Fruit fly (Drosophila melanogaster) whole organism, embryonic: ENCODE data around the gene CG32551.

ENCODE experiments used
- BEAF-32 ChIP-seq: fragments of 200-800 bp; sonication (Bioruptor generic); optimal IDR thresholded peaks from 3 replicates; lab custom pipeline; 2017; ENCODE audit warnings: missing biosample characterization, missing genetic modification characterization, mild to moderate bottlenecking, moderate library complexity, missing genetic modification reagents
- CG10462 ChIP-seq: fragments of 200-800 bp; sonication (Bioruptor generic); optimal IDR thresholded peaks from 2 replicates; lab custom pipeline; 2016; ENCODE audit warnings: missing biosample characterization, missing genetic modification characterization
- CG10543 ChIP-seq: fragments of 200-800 bp; sonication (Bioruptor generic); optimal IDR thresholded peaks from 3 replicates; lab custom pipeline; 2017; ENCODE audit warnings: missing biosample characterization, mild to moderate bottlenecking, missing genetic modification characterization, moderate library complexity
- CG12219 ChIP-seq: fragments of 200-800 bp; sonication (Bioruptor generic); optimal IDR thresholded peaks from 3 replicates; lab custom pipeline; 2018; ENCODE audit warnings: missing biosample characterization, mild to moderate bottlenecking, missing genetic modification characterization
- CG1233 ChIP-seq: fragments of 200-800 bp; sonication (Bioruptor generic); optimal IDR thresholded peaks from 4 replicates; lab custom pipeline; 2018; ENCODE audit warnings: missing biosample characterization, mild to moderate bottlenecking, missing genetic modification characterization
- CG14441 ChIP-seq: fragments of 200-800 bp; sonication (Bioruptor generic); IDR thresholded peaks from 2 replicates; pipeline ENCODE4 v1.3.6; 2022; ENCODE audit warnings: missing biosample characterization, missing genetic modification characterization
- CG14667 ChIP-seq: fragments of 200-800 bp; sonication (Bioruptor generic); IDR thresholded peaks from 2 replicates; pipeline ENCODE4 v1.3.6; 2022; ENCODE audit warnings: missing biosample characterization, missing genetic modification characterization
- CG16863 ChIP-seq: fragments of 200-800 bp; sonication (Bioruptor generic); optimal IDR thresholded peaks from 3 replicates; lab custom pipeline; 2016; ENCODE audit warnings: missing biosample characterization, missing genetic modification characterization
- CG17186 ChIP-seq: fragments of 200-800 bp; sonication (Bioruptor generic); optimal IDR thresholded peaks from 3 replicates; lab custom pipeline; 2017; ENCODE audit warnings: missing biosample characterization, missing genetic modification reagents, missing genetic modification characterization
- CG17361 ChIP-seq: fragments of 200-800 bp; sonication (Bioruptor generic); IDR thresholded peaks from 3 replicates; pipeline ENCODE4 v1.3.6; 2022; ENCODE audit warnings: missing biosample characterization, missing genetic modification characterization
- CG17568 ChIP-seq: fragments of 200-800 bp; sonication (Bioruptor generic); optimal IDR thresholded peaks from 2 replicates; lab custom pipeline; 2018; ENCODE audit warnings: missing biosample characterization, mild to moderate bottlenecking, missing genetic modification characterization, moderate library complexity
- CG1792 ChIP-seq: fragments of 200-800 bp; sonication (Bioruptor generic); optimal IDR thresholded peaks from 2 replicates; lab custom pipeline; 2016; ENCODE audit warnings: missing biosample characterization, missing genetic modification characterization
- CG34376 ChIP-seq: fragments of 200-800 bp; sonication (Bioruptor generic); optimal IDR thresholded peaks from 2 replicates; lab custom pipeline; 2018; ENCODE audit warnings: missing biosample characterization, mild to moderate bottlenecking, missing genetic modification characterization
- CG4360 ChIP-seq: fragments of 200-800 bp; sonication (Bioruptor generic); IDR thresholded peaks from 2 replicates; pipeline ENCODE4 v1.3.6; 2022; ENCODE audit warnings: missing biosample characterization, missing genetic modification characterization
- CG6254 ChIP-seq: fragments of 200-800 bp; sonication (Bioruptor generic); optimal IDR thresholded peaks from 3 replicates; lab custom pipeline; 2017; ENCODE audit warnings: mild to moderate bottlenecking, missing biosample characterization, missing genetic modification reagents, missing genetic modification characterization
- CG7928 ChIP-seq: fragments of 200-800 bp; sonication (Bioruptor generic); optimal IDR thresholded peaks from 2 replicates; lab custom pipeline; 2017; ENCODE audit warnings: missing biosample characterization, mild to moderate bottlenecking, missing genetic modification characterization
- Dfd ChIP-seq, 2 experiments: fragments of >200 bp; optimal IDR thresholded peaks; 2 replicates each; lab custom pipeline; 2017; ENCODE audit warnings: missing biosample characterization in 2 of 2, missing genetic modification characterization in 2 of 2
- Dip2 ChIP-seq: fragments of 200-800 bp; sonication (Bioruptor generic); IDR thresholded peaks from 2 replicates; pipeline ENCODE4 v1.3.6; 2022; ENCODE audit warnings: missing biosample characterization, missing genetic modification characterization
- Elba2 ChIP-seq: fragments of 200-800 bp; sonication (Bioruptor generic); optimal IDR thresholded peaks from 3 replicates; lab custom pipeline; 2016; ENCODE audit warnings: missing biosample characterization, missing genetic modification characterization
- GATAe ChIP-seq: fragments of 200-800 bp; sonication (Bioruptor generic); conservative IDR thresholded peaks from 2 replicates; pipeline ENCODE4 v1.3.6; 2022; ENCODE audit warnings: missing biosample characterization, missing genetic modification characterization
- Hand ChIP-seq: fragments of 200-800 bp; sonication (Bioruptor generic); optimal IDR thresholded peaks from 2 replicates; lab custom pipeline; 2017; ENCODE audit warnings: mild to moderate bottlenecking, missing biosample characterization, missing genetic modification reagents, missing genetic modification characterization
- HmgZ ChIP-seq: fragments of 200-800 bp; sonication (Bioruptor generic); optimal IDR thresholded peaks from 2 replicates; lab custom pipeline; 2018; ENCODE audit warnings: missing biosample characterization, mild to moderate bottlenecking, missing genetic modification characterization
- Hr51 ChIP-seq, 2 experiments: fragments of 200-800 bp; sonication (Bioruptor generic); optimal IDR thresholded peaks; 2 replicates in 1 of 2; 3 replicates in 1 of 2; lab custom pipeline; 2016 to 2018; ENCODE audit warnings: missing biosample characterization in 2 of 2, missing genetic modification characterization in 2 of 2, mild to moderate bottlenecking in 1 of 2, moderate library complexity in 1 of 2
- Lim3 ChIP-seq: fragments of 200-800 bp; sonication (Bioruptor generic); IDR thresholded peaks from 2 replicates; pipeline ENCODE4 v1.3.6; 2022; ENCODE audit warnings: missing biosample characterization, missing genetic modification characterization
- PHDP ChIP-seq: fragments of 200-800 bp; sonication (Bioruptor generic); optimal IDR thresholded peaks from 3 replicates; lab custom pipeline; 2018; ENCODE audit warnings: missing biosample characterization, mild to moderate bottlenecking, missing genetic modification characterization, moderate library complexity
- Rfx ChIP-seq: fragments of 200-800 bp; sonication (Bioruptor generic); IDR thresholded peaks from 2 replicates; pipeline ENCODE4 v1.3.6; 2022; ENCODE audit warnings: missing biosample characterization, missing genetic modification characterization
- Scr ChIP-seq: fragments of 200-800 bp; sonication (Bioruptor generic); IDR thresholded peaks from 2 replicates; pipeline ENCODE4 v1.3.6; 2022; ENCODE audit warnings: missing biosample characterization, missing genetic modification characterization; ENCODE audit not compliant: partially characterized antibody
- Sin3A ChIP-seq: fragments of >200 bp; optimal IDR thresholded peaks from 2 replicates; lab custom pipeline; 2018
- Ssrp ChIP-seq: fragments of 200-800 bp; sonication (Bioruptor generic); optimal IDR thresholded peaks from 2 replicates; lab custom pipeline; 2018; ENCODE audit warnings: missing biosample characterization, mild to moderate bottlenecking, missing genetic modification characterization, moderate library complexity
- Taf1 ChIP-seq: fragments of 200-800 bp; sonication (Bioruptor generic); IDR thresholded peaks from 2 replicates; pipeline ENCODE4 v1.3.6; 2022; ENCODE audit warnings: missing biosample characterization, missing genetic modification characterization
- ash1 ChIP-seq: fragments of 200-800 bp; sonication (Bioruptor generic); optimal IDR thresholded peaks from 2 replicates; lab custom pipeline; 2018; ENCODE audit warnings: missing biosample characterization, mild to moderate bottlenecking, missing genetic modification characterization
- bcd ChIP-seq: fragments of 200-800 bp; sonication (Bioruptor generic); optimal IDR thresholded peaks from 2 replicates; lab custom pipeline; 2017; ENCODE audit warnings: missing biosample characterization, mild to moderate bottlenecking, missing genetic modification characterization
- caup ChIP-seq: fragments of 200-800 bp; sonication (Bioruptor generic); optimal IDR thresholded peaks from 3 replicates; lab custom pipeline; 2017; ENCODE audit warnings: missing biosample characterization, mild to moderate bottlenecking, missing genetic modification characterization, moderate library complexity; ENCODE audit not compliant: severe bottlenecking
- cg ChIP-seq: fragments of 200-800 bp; sonication (Bioruptor generic); optimal IDR thresholded peaks from 3 replicates; lab custom pipeline; 2019; ENCODE audit warnings: missing biosample characterization, mild to moderate bottlenecking, missing genetic modification characterization, moderate library complexity
- da ChIP-seq: fragments of 200-800 bp; sonication (Bioruptor generic); optimal IDR thresholded peaks from 2 replicates; lab custom pipeline; 2016; ENCODE audit warnings: missing biosample characterization, missing genetic modification characterization
- exex ChIP-seq: fragments of 200-800 bp; sonication (Bioruptor generic); optimal IDR thresholded peaks from 4 replicates; lab custom pipeline; 2018; ENCODE audit warnings: missing biosample characterization, mild to moderate bottlenecking, missing genetic modification characterization, moderate library complexity
- ftz-f1 ChIP-seq: fragments of 200-800 bp; sonication (Bioruptor generic); optimal IDR thresholded peaks from 2 replicates; lab custom pipeline; 2016; ENCODE audit warnings: missing biosample characterization, missing genetic modification characterization
- gem ChIP-seq: fragments of 200-800 bp; sonication (Bioruptor generic); optimal IDR thresholded peaks from 2 replicates; lab custom pipeline; 2019; ENCODE audit warnings: missing biosample characterization, mild to moderate bottlenecking, missing genetic modification characterization, moderate library complexity
- hbn ChIP-seq: fragments of 200-800 bp; sonication (Bioruptor generic); IDR thresholded peaks from 2 replicates; pipeline ENCODE4 v1.3.6; 2022; ENCODE audit warnings: missing biosample characterization, missing genetic modification characterization; ENCODE audit not compliant: partially characterized antibody
- inv ChIP-seq: fragments of 200-800 bp; sonication (Bioruptor generic); IDR thresholded peaks from 2 replicates; pipeline ENCODE4 v1.3.6; 2022; ENCODE audit warnings: missing biosample characterization, missing genetic modification characterization; ENCODE audit not compliant: partially characterized antibody
- jing ChIP-seq: fragments of 200-800 bp; sonication (Bioruptor generic); optimal IDR thresholded peaks from 2 replicates; lab custom pipeline; 2018; ENCODE audit warnings: missing biosample characterization, mild to moderate bottlenecking, missing genetic modification characterization
- ken ChIP-seq: fragments of 200-800 bp; sonication (Bioruptor generic); IDR thresholded peaks from 3 replicates; pipeline ENCODE4 v1.3.6; 2022; ENCODE audit warnings: missing biosample characterization, missing genetic modification characterization
- schlank ChIP-seq: fragments of 200-800 bp; sonication (Bioruptor generic); optimal IDR thresholded peaks from 2 replicates; lab custom pipeline; 2018; ENCODE audit warnings: missing biosample characterization, mild to moderate bottlenecking, missing genetic modification characterization
- seq ChIP-seq: fragments of 200-800 bp; sonication (Bioruptor generic); IDR thresholded peaks from 2 replicates; pipeline ENCODE4 v1.3.6; 2022; ENCODE audit warnings: missing biosample characterization, missing genetic modification characterization
- sr ChIP-seq: fragments of 200-800 bp; sonication (Bioruptor generic); IDR thresholded peaks from 3 replicates; pipeline ENCODE4 v1.3.6; 2022; ENCODE audit warnings: missing biosample characterization, missing genetic modification characterization
- stc ChIP-seq: fragments of 200-800 bp; sonication (Bioruptor generic); IDR thresholded peaks from 2 replicates; pipeline ENCODE4 v1.3.6; 2022; ENCODE audit warnings: missing biosample characterization, missing genetic modification characterization
- tx ChIP-seq: fragments of 200-800 bp; sonication (Bioruptor generic); optimal IDR thresholded peaks from 2 replicates; lab custom pipeline; 2016; ENCODE audit warnings: missing biosample characterization, missing genetic modification characterization
- wek ChIP-seq: fragments of 200-800 bp; sonication (Bioruptor generic); optimal IDR thresholded peaks from 3 replicates; lab custom pipeline; 2018; ENCODE audit warnings: missing biosample characterization, mild to moderate bottlenecking, missing genetic modification characterization, moderate library complexity

The CG32551 gene

DNA sequence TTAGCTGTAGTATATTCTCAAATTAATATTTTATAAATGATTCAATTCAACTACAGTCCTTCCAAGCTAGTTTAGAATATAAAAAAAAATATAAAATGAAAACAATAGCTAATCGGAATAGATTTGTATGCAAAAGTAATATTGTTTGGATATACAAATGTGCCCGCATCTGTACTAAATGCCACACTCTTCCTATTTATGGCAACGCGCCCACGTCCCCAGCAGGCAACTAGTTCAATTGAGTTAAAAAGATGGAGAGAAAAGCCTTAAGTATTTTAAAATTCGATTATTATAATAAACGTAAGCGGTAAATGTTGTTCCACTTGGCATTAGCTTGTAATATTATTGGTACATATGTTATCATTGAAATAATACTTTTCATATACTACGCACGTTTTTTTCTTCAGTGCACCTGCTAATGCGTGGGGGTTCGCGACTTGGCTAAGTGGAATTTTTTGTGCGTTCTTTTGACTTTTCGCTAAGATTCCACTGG, 33.1 kb upstream of the CG32551 start (continued):
- TF ChIP-seq Sin3A (lab: Kevin White, UChicago) (no peak), CG12219 (GFP tag; lab: Kevin White, UChicago) (peak; percentile 40), CG14667 (no peak), gem (tag; lab: Kevin White, UChicago) (peak; percentile 87), bcd (GFP tag; lab: Kevin White, UChicago) (peak; percentile 72), PHDP (tag; lab: Kevin White, UChicago) (peak; percentile 85), schlank (tag; lab: Kevin White, UChicago) (no peak), stc (peak; percentile 30; the same call in 1 of the 2 replicates), tx (GFP tag; lab: Kevin White, UChicago) (peak; percentile 39), CG16863 (GFP tag; lab: Kevin White, UChicago) (peak; percentile 3), HmgZ (peak; percentile 1)

dm6 chrX:18406593-18407393, 31.9 kb upstream of the CG32551 start:
- no peak for TF ChIP-seq Dfd (GFP tag; optimal IDR thresholded peaks at IDR 0.05; lab: Kevin White, UChicago)
- TF ChIP-seq Taf1 (GFP tag; lab: Robert Waterston, UW), result no peak
- 0 out of 3 replicates have a peak, but pooled peaks have one; percentile 21 for TF ChIP-seq sr (GFP tag; lab: Robert Waterston, UW)
- TF ChIP-seq Hand, result no peak
- no peak for TF ChIP-seq Ssrp (tag; lab: Kevin White, UChicago)
- peak; percentile 14; the same call in 1 of the 2 replicates for TF ChIP-seq Rfx
- TF ChIP-seq hbn (GFP tag; lab: Robert Waterston, UW), result no peak
- TF ChIP-seq CG6254 (GFP tag; lab: Kevin White, UChicago), result no peak
- no peak for TF ChIP-seq ash1 (GFP tag; lab: Kevin White, UChicago)
- TF ChIP-seq BEAF-32 (GFP tag; lab: Kevin White, UChicago), result no peak
- TF ChIP-seq CG10543, result peak; percentile 12
- no peak for TF ChIP-seq Scr (GFP tag; lab: Robert Waterston, UW)
- no peak for TF ChIP-seq Lim3 (GFP tag; lab: Robert Waterston, UW)
- TF ChIP-seq Dip2 (GFP tag; lab: Robert Waterston, UW), result no peak
- no peak for TF ChIP-seq CG7928
- TF ChIP-seq CG1233 (GFP tag; lab: Kevin White, UChicago), result no peak
- no peak for TF ChIP-seq CG10462 (GFP tag; lab: Kevin White, UChicago)
- no peak for TF ChIP-seq inv (GFP tag; lab: Robert Waterston, UW)
- no peak for TF ChIP-seq da (GFP tag; lab: Kevin White, UChicago)
- peak; percentile 24; the same call in 1 of the 3 replicates for TF ChIP-seq CG17361
- no peak for TF ChIP-seq jing
- no peak for TF ChIP-seq caup (GFP tag; lab: Kevin White, UChicago)
- TF ChIP-seq seq (GFP tag; lab: Robert Waterston, UW), result no peak
- peak; percentile 2 for TF ChIP-seq cg (GFP tag; lab: Kevin White, UChicago)
- no peak for TF ChIP-seq ken (GFP tag; lab: Robert Waterston, UW)
- TF ChIP-seq CG14441 (GFP tag; lab: Robert Waterston, UW), result no peak
- peak; percentile 57 for TF ChIP-seq exex
- no peak for TF ChIP-seq wek (GFP tag; lab: Kevin White, UChicago)
- TF ChIP-seq Elba2 (GFP tag; lab: Kevin White, UChicago), result no peak
- TF ChIP-seq CG4360, result peak; percentile 31; the same call in 1 of the 2 replicates
- TF ChIP-seq CG34376, result peak; percentile 59
- TF ChIP-seq CG1792 (GFP tag; lab: Kevin White, UChicago), result no peak
- peak; percentile 70 for TF ChIP-seq GATAe
- TF ChIP-seq CG17186 (GFP tag; lab: Kevin White, UChicago), result no peak
- no peak for TF ChIP-seq CG17568 (GFP tag; lab: Kevin White, UChicago)
- peak in 1 of 2 experiments; percentile 23 for TF ChIP-seq Hr51 (GFP tag; optimal IDR thresholded peaks at IDR 0.05; lab: Kevin White, UChicago)
- TF ChIP-seq ftz-f1 (GFP tag; lab: Kevin White, UChicago), result peak; percentile 3
